Fruit fly (Drosophila melanogaster): ENCODE data around the gene CG6813.

Gene CG6813

DNA sequence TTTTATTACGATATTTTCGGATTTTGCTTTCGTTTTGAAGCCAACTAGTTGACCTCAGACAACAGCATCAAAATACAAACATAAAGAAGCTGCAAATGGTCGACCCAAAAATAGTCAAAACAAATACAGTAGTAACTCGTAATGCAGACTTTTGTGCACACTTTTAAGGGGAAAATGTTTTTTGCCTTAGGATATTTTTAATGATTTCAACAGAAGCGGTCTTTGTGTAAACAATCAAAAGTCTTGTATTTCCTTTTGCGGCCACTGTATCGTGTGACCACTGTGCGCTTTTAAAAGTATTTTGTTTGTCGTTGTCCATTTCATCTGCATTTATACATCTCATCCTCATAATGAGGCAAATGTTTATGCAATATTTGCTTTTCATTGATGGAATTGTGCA, 23.0 kb upstream of the CG6813 start (continued):
- TF ChIP-seq ham (GFP tag; IDR thresholded peaks at IDR 0.05) (peak; percentile 90), CG34224 (GFP tag; IDR thresholded peaks at IDR 0.05; ENCODE audit: partially characterized antibody) (0 out of 3 replicates have a peak, but pooled peaks have one; percentile 16), D19B (GFP tag; optimal IDR thresholded peaks at IDR 0.05) (peak; percentile 90), otp (GFP tag; IDR thresholded peaks at IDR 0.05) (peak; percentile 96), E2f1 (GFP tag; IDR thresholded peaks at IDR 0.05) (peak; percentile 97), pzg (GFP tag; optimal IDR thresholded peaks at IDR 0.05) (peak; percentile 19), schlank (tag; optimal IDR thresholded peaks at IDR 0.05) (peak; percentile 98), lmd (GFP tag; IDR thresholded peaks at IDR 0.05) (peak; percentile 98), ara (GFP tag; IDR thresholded peaks at IDR 0.05) (peak; percentile 93), lilli (GFP tag; optimal IDR thresholded peaks at IDR 0.05) (peak; percentile 99), chinmo (GFP tag; IDR thresholded peaks at IDR 0.05; ENCODE audit: partially characterized antibody) (peak; percentile 54; the same call in 1 of the 4 replicates), CG9932 (GFP tag; IDR thresholded peaks at IDR 0.05) (peak; percentile 99), ewg (GFP tag; optimal IDR thresholded peaks at IDR 0.05) (peak; percentile 83), CoRest (tag; optimal IDR thresholded peaks at IDR 0.05) (peak; percentile 96), CG11398 (GFP tag; optimal IDR thresholded peaks at IDR 0.05) (peak; percentile 95), CG6791 (GFP tag; IDR thresholded peaks at IDR 0.05; ENCODE audit: partially characterized antibody) (no peak), CG13296 (GFP tag; optimal IDR thresholded peaks at IDR 0.05) (peak; percentile 97), HmgD (GFP tag; optimal IDR thresholded peaks at IDR 0.05) (peak; percentile 91), wek (GFP tag; optimal IDR thresholded peaks at IDR 0.05) (peak; percentile 84), CG5953 (GFP tag; IDR thresholded peaks at IDR 0.05) (peak; percentile 95), CG13287 (GFP tag; IDR thresholded peaks at IDR 0.05; ENCODE audit: partially characterized antibody) (no peak), dati (GFP tag; IDR thresholded peaks at IDR 0.05) (peak; percentile 95), CG15011 (GFP tag; optimal IDR thresholded peaks at IDR 0.05) (peak; percentile 91), Xbp1 (GFP tag; optimal IDR thresholded peaks at IDR 0.05) (peak; percentile 98), CG3065 (GFP tag; optimal IDR thresholded peaks at IDR 0.05) (peak; percentile 85), Rx (GFP tag; IDR thresholded peaks at IDR 0.05) (peak; percentile 97), CG4820 (GFP tag; optimal IDR thresholded peaks at IDR 0.05) (peak; percentile 93), psq (GFP tag; optimal IDR thresholded peaks at IDR 0.05) (peak; percentile 78), Scr (GFP tag; IDR thresholded peaks at IDR 0.05; ENCODE audit: partially characterized antibody) (no peak), Antp (GFP tag; optimal IDR thresholded peaks at IDR 0.05) (peak; percentile 98), ap (GFP tag; IDR thresholded peaks at IDR 0.05) (peak; percentile 96), Side (GFP tag; optimal IDR thresholded peaks at IDR 0.05) (peak; percentile 97), luna (GFP tag; optimal IDR thresholded peaks at IDR 0.05) (peak; percentile 97), trh (GFP tag; optimal IDR thresholded peaks at IDR 0.05) (peak; percentile 88), CG9727 (GFP tag; optimal IDR thresholded peaks at IDR 0.05) (peak; percentile 89), CG7271 (tag; optimal IDR thresholded peaks at IDR 0.05) (peak; percentile 21), phol (tag; optimal IDR thresholded peaks at IDR 0.05) (peak; percentile 88), Aef1 (GFP tag; IDR thresholded peaks at IDR 0.05) (peak; percentile 98), CG1792 (GFP tag; optimal IDR thresholded peaks at IDR 0.05) (peak; percentile 95), CG11085 (GFP tag; IDR thresholded peaks at IDR 0.05) (peak; percentile 96), bbx (GFP tag; IDR thresholded peaks at IDR 0.05; ENCODE audit: partially characterized antibody) (no peak), Meics (GFP tag; optimal IDR thresholded peaks at IDR 0.05) (peak; percentile 97), cg (GFP tag; optimal IDR thresholded peaks at IDR 0.05) (no peak), CG10565 (GFP tag; optimal IDR thresholded peaks at IDR 0.05) (peak; percentile 83), disco-r (GFP tag; optimal IDR thresholded peaks at IDR 0.05) (peak; percentile 94), slbo (GFP tag; IDR thresholded peaks at IDR 0.05) (peak; percentile 99), Dip2 (GFP tag; IDR thresholded peaks at IDR 0.05) (peak; percentile 32; the same call in 1 of the 2 replicates), CG6254 (GFP tag; optimal IDR thresholded peaks at IDR 0.05) (peak; percentile 52), Fer2 (tag; optimal IDR thresholded peaks at IDR 0.05) (peak; percentile 96), CG14860 (GFP tag; IDR thresholded peaks at IDR 0.05; ENCODE audit: partially characterized antibody) (no peak)

Data from whole organism, embryonic.